Fruit fly (Drosophila melanogaster) whole organism, adult: Measurements from ENCODE around the gene Hs3st-B.

ENCODE experiments used
- CG11617 ChIP-seq: fragments of 200-800 bp; sonication (Bioruptor generic); optimal IDR thresholded peaks from 2 replicates; lab custom pipeline; 2017; ENCODE audit warnings: mild to moderate bottlenecking, missing biosample characterization, missing genetic modification reagents, missing genetic modification characterization
- CG12768 ChIP-seq: fragments of 200-800 bp; sonication (Bioruptor generic); optimal IDR thresholded peaks from 2 replicates; lab custom pipeline; 2017; ENCODE audit warnings: missing biosample characterization, missing genetic modification characterization, mild to moderate bottlenecking, moderate library complexity, missing genetic modification reagents
- CG14711 ChIP-seq: fragments of 200-800 bp; sonication (Bioruptor generic); optimal IDR thresholded peaks from 2 replicates; lab custom pipeline; 2018; ENCODE audit warnings: missing biosample characterization, mild to moderate bottlenecking, missing genetic modification characterization, moderate library complexity
- CG1620 ChIP-seq: fragments of 200-800 bp; sonication (Bioruptor generic); optimal IDR thresholded peaks from 2 replicates; lab custom pipeline; 2016; ENCODE audit warnings: missing biosample characterization, missing genetic modification characterization
- CG33017 ChIP-seq: fragments of 200-800 bp; sonication (Bioruptor generic); optimal IDR thresholded peaks from 2 replicates; lab custom pipeline; 2018; ENCODE audit warnings: missing biosample characterization, mild to moderate bottlenecking, missing genetic modification characterization, moderate library complexity
- CG5204 ChIP-seq: fragments of 200-800 bp; sonication (Bioruptor generic); optimal IDR thresholded peaks from 2 replicates; lab custom pipeline; 2016; ENCODE audit warnings: missing biosample characterization, missing genetic modification characterization
- CG7045 ChIP-seq: fragments of 200-800 bp; sonication (Bioruptor generic); optimal IDR thresholded peaks from 2 replicates; lab custom pipeline; 2017; ENCODE audit warnings: missing biosample characterization, mild to moderate bottlenecking, missing genetic modification characterization
- CG7101 ChIP-seq: fragments of 200-800 bp; sonication (Bioruptor generic); optimal IDR thresholded peaks from 2 replicates; lab custom pipeline; 2018; ENCODE audit warnings: missing biosample characterization, mild to moderate bottlenecking, missing genetic modification characterization, moderate library complexity
- Clk ChIP-seq: fragments of 200-800 bp; sonication (Bioruptor generic); optimal IDR thresholded peaks from 2 replicates; lab custom pipeline; 2017; ENCODE audit warnings: missing biosample characterization, missing genetic modification characterization
- Crg-1 ChIP-seq: fragments of 200-800 bp; sonication (Bioruptor generic); optimal IDR thresholded peaks from 2 replicates; lab custom pipeline; 2016; ENCODE audit warnings: missing biosample characterization, missing genetic modification characterization
- Hr96 ChIP-seq: fragments of 200-800 bp; sonication (Bioruptor generic); optimal IDR thresholded peaks from 2 replicates; lab custom pipeline; 2016; ENCODE audit warnings: missing biosample characterization, missing genetic modification characterization
- Mnt ChIP-seq: fragments of 200-800 bp; sonication (Bioruptor generic); optimal IDR thresholded peaks from 2 replicates; lab custom pipeline; 2016; ENCODE audit warnings: missing biosample characterization, mild to moderate bottlenecking, missing genetic modification characterization
- bab1 ChIP-seq: fragments of 200-800 bp; sonication (Bioruptor generic); optimal IDR thresholded peaks from 3 replicates; lab custom pipeline; 2019; ENCODE audit warnings: missing biosample characterization, mild to moderate bottlenecking, missing genetic modification characterization, moderate library complexity
- cic ChIP-seq: fragments of 200-800 bp; sonication (Bioruptor generic); optimal IDR thresholded peaks from 2 replicates; lab custom pipeline; 2017; ENCODE audit warnings: missing biosample characterization, mild to moderate bottlenecking, missing genetic modification characterization, moderate library complexity
- cnc ChIP-seq, 2 experiments: fragments of >200 bp; optimal IDR thresholded peaks; 2 replicates each; lab custom pipeline; 2017
- kay ChIP-seq: fragments of 200-800 bp; sonication (Bioruptor generic); peaks from one replicate; lab custom pipeline; 2016; ENCODE audit warnings: missing biosample characterization, missing genetic modification characterization, borderline replicate concordance
- ovo ChIP-seq: fragments of 200-800 bp; sonication (Bioruptor generic); optimal IDR thresholded peaks from 2 replicates; lab custom pipeline; 2016; ENCODE audit warnings: missing biosample characterization, missing genetic modification characterization
- pad ChIP-seq: fragments of 200-800 bp; sonication (Bioruptor generic); optimal IDR thresholded peaks from 3 replicates; lab custom pipeline; 2017; ENCODE audit warnings: missing biosample characterization, missing genetic modification characterization, mild to moderate bottlenecking, moderate library complexity, missing genetic modification reagents
- tj ChIP-seq: fragments of 200-800 bp; sonication (Bioruptor generic); optimal IDR thresholded peaks from 3 replicates; lab custom pipeline; 2017; ENCODE audit warnings: missing biosample characterization, mild to moderate bottlenecking, missing genetic modification characterization, moderate library complexity
- toe ChIP-seq: fragments of 200-800 bp; sonication (Bioruptor generic); optimal IDR thresholded peaks from 2 replicates; lab custom pipeline; 2016; ENCODE audit warnings: missing biosample characterization, missing genetic modification characterization

The Hs3st-B gene

dm6 chrX:19248426-19249217, at the start of gene Hs3st-B:
Gene Hs3st-B, plus strand, starts transcription at chrX:19248639.
- TF ChIP-seq cnc (optimal IDR thresholded peaks at IDR 0.05; lab: Kevin White, UChicago): no peak

DNA sequence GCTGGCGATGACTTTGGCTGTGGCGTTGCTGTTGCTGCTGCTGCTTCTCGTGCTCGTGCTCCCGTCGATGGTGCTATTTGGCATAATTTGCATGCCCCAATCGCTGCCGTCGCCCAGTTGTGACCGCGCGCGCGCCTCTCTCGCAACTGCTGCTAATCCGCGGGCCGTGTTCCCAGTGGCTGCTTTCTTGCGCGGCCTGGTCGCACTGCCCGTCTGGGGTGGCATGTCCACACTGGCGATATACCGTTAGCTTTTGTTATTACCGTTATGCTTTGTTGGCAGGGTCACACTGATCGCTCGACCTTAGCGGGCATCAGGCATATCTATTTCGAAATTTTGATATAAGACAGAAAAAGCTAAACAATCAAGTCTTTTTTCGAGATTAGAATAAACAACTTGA, 46.8 kb upstream of the Hs3st-B start, which contains the start of gene CG7990:
Gene CG7990 (minus strand): TSS at position 350 of the 400 bp plus-strand sequence.
- TF ChIP-seq ovo (GFP tag; lab: Kevin White, UChicago) (peak; percentile 53), bab1 (GFP tag; lab: Kevin White, UChicago) (no peak)

DNA sequence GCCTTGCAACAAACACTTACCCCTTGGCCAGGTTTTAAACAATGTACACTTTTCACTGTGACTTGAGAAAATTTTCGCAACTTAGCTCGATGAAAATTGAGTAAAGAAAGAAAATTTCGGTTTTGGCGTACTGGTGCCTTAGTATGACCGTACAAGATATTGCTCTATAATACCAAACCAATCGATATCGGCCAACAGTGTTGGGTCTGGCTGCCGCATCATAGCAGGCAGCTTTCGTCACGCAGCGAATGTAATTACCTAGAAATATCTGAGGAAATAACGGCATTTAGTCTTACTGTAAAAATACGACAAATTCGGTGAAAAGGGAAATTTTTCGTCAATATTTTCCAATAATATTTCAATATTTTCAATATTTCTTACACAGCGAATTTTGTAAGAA, 40.4 kb upstream of the Hs3st-B start, which contains the start of gene Ulp1:
Gene Ulp1 (minus strand): TSS at position 174 of the 400 bp plus-strand sequence.
- TF ChIP-seq ovo (GFP tag; lab: Kevin White, UChicago) (peak; percentile 77), bab1 (GFP tag; lab: Kevin White, UChicago) (peak; percentile 61), CG1620 (GFP tag; lab: Kevin White, UChicago) (peak; percentile 48), Crg-1 (GFP tag; lab: Kevin White, UChicago) (peak; percentile 5), toe (GFP tag; lab: Kevin White, UChicago) (no peak), pad (GFP tag; lab: Kevin White, UChicago) (peak; percentile 18), Mnt (GFP tag; lab: Kevin White, UChicago) (peak; percentile 4), CG11617 (GFP tag; lab: Kevin White, UChicago) (no peak), CG33017 (tag; lab: Kevin White, UChicago) (no peak), tj (GFP tag; lab: Kevin White, UChicago) (peak; percentile 31)

DNA sequence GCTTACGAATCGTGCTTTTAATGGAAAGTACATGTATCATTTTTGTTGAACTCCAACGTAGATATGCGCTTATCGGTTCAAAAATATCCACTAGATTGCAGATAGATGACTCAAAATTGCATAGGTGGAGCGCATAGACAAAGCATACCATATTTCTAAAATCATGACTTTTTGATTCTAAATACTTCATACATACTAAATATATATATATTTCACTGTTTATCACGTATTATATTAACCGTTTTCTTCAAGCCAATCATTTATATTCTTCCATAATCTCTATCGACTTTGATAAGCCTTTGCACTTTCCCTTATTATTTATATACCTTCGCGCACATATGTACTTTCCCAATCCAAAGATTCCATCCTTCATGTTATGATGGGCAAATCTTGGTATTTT, 36.5 kb upstream of the Hs3st-B start, which contains the start of gene CG14195:
Gene CG14195 (minus strand): TSS at position 101 of the 400 bp plus-strand sequence.
- TF ChIP-seq CG5204 (GFP tag; lab: Kevin White, UChicago): no peak
- TF ChIP-seq CG33017 (tag; lab: Kevin White, UChicago): no peak
- no peak for TF ChIP-seq Hr96 (GFP tag; lab: Kevin White, UChicago)

- no peak for TF ChIP-seq cic (GFP tag; lab: Kevin White, UChicago)
- TF ChIP-seq toe (GFP tag; lab: Kevin White, UChicago): no peak
- TF ChIP-seq CG5204 (GFP tag; lab: Kevin White, UChicago): no peak
- TF ChIP-seq Clk: no peak
- TF ChIP-seq Crg-1 (GFP tag; lab: Kevin White, UChicago): no peak
- TF ChIP-seq CG33017 (tag; lab: Kevin White, UChicago): no peak
- no peak for TF ChIP-seq CG12768 (GFP tag; lab: Kevin White, UChicago)
- TF ChIP-seq cnc (optimal IDR thresholded peaks at IDR 0.05; lab: Kevin White, UChicago): no peak
- no peak for TF ChIP-seq pad (GFP tag; lab: Kevin White, UChicago)
- TF ChIP-seq tj (GFP tag; lab: Kevin White, UChicago): no peak
- no peak for TF ChIP-seq CG11617 (GFP tag; lab: Kevin White, UChicago)
- TF ChIP-seq Mnt (GFP tag; lab: Kevin White, UChicago): no peak
These were observed 35.5 kb upstream of the Hs3st-B start, which contains the start of gene Mur18B for dm6 chrX:19212954-19213353. Gene Mur18B, plus strand, starts transcription at chrX:19213254.

- TF ChIP-seq bab1 (GFP tag; lab: Kevin White, UChicago): no peak
- TF ChIP-seq CG14711 (tag; lab: Kevin White, UChicago): no peak
- TF ChIP-seq CG7101: no peak
- TF ChIP-seq tj (GFP tag; lab: Kevin White, UChicago): no peak
- no peak for TF ChIP-seq Clk
- TF ChIP-seq kay (GFP tag; lab: Kevin White, UChicago): no peak
- TF ChIP-seq CG12768 (GFP tag; lab: Kevin White, UChicago): no peak
- TF ChIP-seq CG7045 (GFP tag; lab: Kevin White, UChicago): no peak
- no peak for TF ChIP-seq Hr96 (GFP tag; lab: Kevin White, UChicago)
These were observed 33.2 kb upstream of the Hs3st-B start, which contains the start of gene Muc18B for dm6 chrX:19215215-19215614. Gene Muc18B, plus strand, starts transcription at chrX:19215515.

DNA sequence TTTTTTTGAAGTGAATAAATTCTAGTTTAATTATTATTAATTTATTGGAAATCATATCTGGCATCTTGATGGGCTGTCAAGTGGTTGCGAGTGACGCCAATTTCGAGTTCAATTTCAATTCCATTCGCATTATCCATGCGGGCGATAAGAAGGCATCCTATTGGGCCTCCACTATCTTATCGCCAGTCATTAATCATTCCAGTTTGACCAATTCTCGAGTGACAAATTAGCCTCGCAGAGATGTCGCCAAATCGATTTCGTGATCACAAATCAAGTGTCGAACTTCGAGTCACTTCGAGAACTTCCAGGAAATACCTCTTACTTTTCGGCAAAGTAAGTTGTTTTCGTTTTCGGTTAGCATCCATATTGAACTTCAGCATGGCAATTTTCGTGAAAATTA, 31.8 kb upstream of the Hs3st-B start:
- TF ChIP-seq toe (GFP tag; lab: Kevin White, UChicago) (no peak), CG7101 (no peak), CG7045 (GFP tag; lab: Kevin White, UChicago) (no peak), CG5204 (GFP tag; lab: Kevin White, UChicago) (no peak), cic (GFP tag; lab: Kevin White, UChicago) (no peak), tj (GFP tag; lab: Kevin White, UChicago) (no peak), Clk (no peak), kay (GFP tag; lab: Kevin White, UChicago) (no peak), Crg-1 (GFP tag; lab: Kevin White, UChicago) (no peak)
